Worm (Caenorhabditis elegans): ENCODE data around the gene ZK1098.12.

Gene ZK1098.12

ce11 chrIII:9565973-9566372 lies 21.1 kb downstream of the ZK1098.12 start, which contains the start of gene C48B4.11:
Gene C48B4.11, minus strand, starts transcription at chrIII:9566115.
- TF ChIP-seq nhr-237 (tag; optimal IDR thresholded peaks at IDR 0.05), result no peak
- TF ChIP-seq pha-4 (tag; optimal IDR thresholded peaks at IDR 0.05), result no peak

DNA sequence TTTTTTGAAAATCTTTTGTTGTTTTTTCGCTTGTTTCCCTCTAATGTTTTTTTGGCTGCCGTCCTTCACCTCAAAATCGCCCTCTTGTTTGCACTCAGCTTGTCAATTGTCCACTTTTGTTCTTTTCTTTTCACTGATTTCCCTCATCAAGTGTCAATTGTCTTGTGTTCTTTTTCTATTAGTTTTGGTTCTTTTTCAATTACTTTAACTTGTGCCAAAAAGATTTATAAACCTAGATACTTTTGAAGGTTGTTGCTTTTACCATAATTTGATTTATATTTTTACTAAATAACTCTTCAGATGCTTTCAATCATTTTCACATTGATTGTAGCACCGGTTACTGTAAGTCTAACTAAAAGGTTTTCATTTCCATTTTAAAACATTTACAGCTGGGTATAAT lies 23.5 kb downstream of the ZK1098.12 start, which contains the start of gene C48B4.13:
Gene C48B4.13 (plus strand): TSS at position 301 of the 400 bp plus-strand sequence.
- TF ChIP-seq sptf-1 (tag; optimal IDR thresholded peaks at IDR 0.05) (no peak), ces-1 (GFP tag; optimal IDR thresholded peaks at IDR 0.05) (no peak), zip-8 (tag; optimal IDR thresholded peaks at IDR 0.05) (no peak), bed-3 (GFP tag; optimal IDR thresholded peaks at IDR 0.05) (no peak), snpc-4 (tag; optimal IDR thresholded peaks at IDR 0.05) (no peak), unc-120 (tag; optimal IDR thresholded peaks at IDR 0.05; ENCODE audit: poor library complexity, severe bottlenecking) (no peak), drap-1 (GFP tag; optimal IDR thresholded peaks at IDR 0.05) (no peak), hlh-1 (tag; optimal IDR thresholded peaks at IDR 0.05) (no peak), nhr-76 (tag; optimal IDR thresholded peaks at IDR 0.05) (no peak), M03D4.4 (tag; optimal IDR thresholded peaks at IDR 0.05) (no peak), ztf-11 (tag; optimal IDR thresholded peaks at IDR 0.05) (no peak), mab-5 (tag; optimal IDR thresholded peaks at IDR 0.05) (no peak), nhr-237 (tag; optimal IDR thresholded peaks at IDR 0.05) (no peak), tbx-8 (GFP tag; optimal IDR thresholded peaks at IDR 0.05) (no peak), cnd-1 (tag; optimal IDR thresholded peaks at IDR 0.05) (no peak), nhr-12 (tag; optimal IDR thresholded peaks at IDR 0.05) (no peak), mls-2 (tag; optimal IDR thresholded peaks at IDR 0.05) (no peak)

ce11 chrIII:9570869-9571268 lies 25.9 kb downstream of the ZK1098.12 start:
- no peak for TF ChIP-seq M03D4.4 (tag; optimal IDR thresholded peaks at IDR 0.05)
- TF ChIP-seq blmp-1 (tag; optimal IDR thresholded peaks at IDR 0.05), result no peak
- no peak for TF ChIP-seq nhr-2 (tag; optimal IDR thresholded peaks at IDR 0.05)
- TF ChIP-seq lin-32 (GFP tag; optimal IDR thresholded peaks at IDR 0.05), result no peak
- TF ChIP-seq drap-1 (GFP tag; optimal IDR thresholded peaks at IDR 0.05), result no peak
- no peak for TF ChIP-seq ceh-83 (GFP tag; optimal IDR thresholded peaks at IDR 0.05)
- TF ChIP-seq nhr-76 (tag; optimal IDR thresholded peaks at IDR 0.05), result no peak
- no peak for TF ChIP-seq bed-3 (GFP tag; optimal IDR thresholded peaks at IDR 0.05)
- no peak for TF ChIP-seq ztf-11 (tag; optimal IDR thresholded peaks at IDR 0.05)
- no peak for TF ChIP-seq tbx-8 (GFP tag; optimal IDR thresholded peaks at IDR 0.05)
- TF ChIP-seq ham-2 (GFP tag; optimal IDR thresholded peaks at IDR 0.05), result no peak
- no peak for TF ChIP-seq cnd-1 (tag; optimal IDR thresholded peaks at IDR 0.05)
- no peak for TF ChIP-seq mls-2 (tag; optimal IDR thresholded peaks at IDR 0.05)
- TF ChIP-seq zip-8 (tag; optimal IDR thresholded peaks at IDR 0.05), result no peak

DNA sequence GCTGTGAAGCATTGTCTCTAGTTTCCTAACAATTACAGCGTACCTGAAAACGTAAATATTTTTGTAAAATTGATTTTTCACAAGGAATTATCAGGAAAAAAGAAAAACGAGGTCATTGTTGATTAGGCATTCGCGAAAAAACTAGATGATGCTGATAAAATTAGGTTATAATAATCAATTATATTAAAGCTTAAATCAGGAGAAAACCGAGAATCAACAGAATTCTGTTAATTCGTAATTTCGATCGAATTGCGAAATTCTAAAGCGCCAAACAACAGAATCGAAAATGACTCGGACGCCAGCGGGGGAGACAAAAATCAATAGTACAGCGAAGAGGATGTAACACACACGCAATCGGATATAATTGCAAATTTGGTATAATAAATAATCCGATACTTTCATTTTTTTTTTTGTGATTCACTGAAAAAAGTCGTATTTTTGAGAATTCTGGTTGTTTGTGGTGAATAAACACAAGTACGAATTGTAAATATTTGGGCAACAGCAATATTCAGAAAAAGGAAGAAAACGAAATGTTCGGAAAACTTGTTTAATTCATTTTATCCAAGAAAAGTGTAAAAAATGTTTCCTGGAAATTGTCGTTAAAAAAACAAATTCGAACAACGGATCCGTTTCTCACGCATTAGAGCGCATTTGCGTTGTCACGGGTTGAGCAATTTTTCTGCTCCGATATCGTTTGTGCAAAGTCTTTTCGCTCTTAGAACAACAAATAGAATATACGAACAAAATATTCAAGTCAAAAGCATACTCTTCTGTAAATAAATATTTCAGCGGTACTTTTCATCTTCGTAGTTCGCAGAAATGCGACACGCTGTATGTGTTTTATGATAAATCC lies 35.3 kb downstream of the ZK1098.12 start, which contains the start of gene ced-7:
Gene ced-7 (minus strand): TSS at position 51 of the 853 bp plus-strand sequence.
- TF ChIP-seq mep-1 (tag; optimal IDR thresholded peaks at IDR 0.05) (peak; percentile 35), ces-1 (GFP tag; optimal IDR thresholded peaks at IDR 0.05) (peak; percentile 11), ceh-83 (GFP tag; optimal IDR thresholded peaks at IDR 0.05) (no peak), lin-13 (tag; optimal IDR thresholded peaks at IDR 0.05) (no peak), nhr-12 (tag; optimal IDR thresholded peaks at IDR 0.05) (no peak)

DNA sequence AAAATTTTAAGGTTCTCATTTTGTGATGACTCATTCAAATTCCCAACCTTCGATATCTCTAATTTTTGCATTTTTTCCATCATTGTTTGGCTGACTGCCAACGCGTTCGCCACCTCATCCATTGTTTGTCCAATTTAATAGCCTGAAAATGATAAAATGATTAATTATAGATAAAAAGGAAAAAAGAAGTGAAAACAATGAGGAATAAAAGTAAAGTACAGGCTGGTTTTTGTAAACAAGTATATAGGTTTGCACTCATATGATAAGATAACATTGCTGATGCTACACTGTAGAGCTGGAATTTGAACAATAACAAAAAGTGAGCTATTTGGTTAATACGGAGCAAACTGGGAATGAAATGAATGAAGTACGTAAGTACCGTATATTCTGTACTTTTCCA lies 37.3 kb downstream of the ZK1098.12 start, which contains the start of gene C48B4.3:
Gene C48B4.3 (minus strand): TSS at position 149 of the 400 bp plus-strand sequence.
- no peak for TF ChIP-seq ceh-43 (GFP tag; optimal IDR thresholded peaks at IDR 0.05)

DNA sequence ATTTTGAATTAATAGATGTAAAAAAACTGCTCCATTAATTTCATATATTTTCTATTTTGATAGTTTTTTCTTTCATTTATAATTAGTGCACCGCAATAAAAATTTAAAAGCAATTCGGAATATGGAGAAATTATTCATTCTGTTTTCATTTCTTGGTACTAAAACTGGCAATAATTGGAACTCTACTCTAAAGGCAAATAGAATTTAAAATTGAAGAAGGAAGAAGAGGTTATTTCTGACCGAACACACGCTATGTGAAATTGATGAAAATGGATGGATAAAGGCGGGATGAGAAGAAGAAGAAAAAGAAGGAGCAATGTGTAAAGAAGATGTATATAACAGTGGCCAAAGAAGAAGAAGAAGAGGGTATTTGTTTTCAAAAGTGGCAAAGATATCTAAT lies 38.3 kb downstream of the ZK1098.12 start:
- TF ChIP-seq nhr-76 (tag; optimal IDR thresholded peaks at IDR 0.05) (no peak), ces-1 (GFP tag; optimal IDR thresholded peaks at IDR 0.05) (peak; percentile 89)

DNA sequence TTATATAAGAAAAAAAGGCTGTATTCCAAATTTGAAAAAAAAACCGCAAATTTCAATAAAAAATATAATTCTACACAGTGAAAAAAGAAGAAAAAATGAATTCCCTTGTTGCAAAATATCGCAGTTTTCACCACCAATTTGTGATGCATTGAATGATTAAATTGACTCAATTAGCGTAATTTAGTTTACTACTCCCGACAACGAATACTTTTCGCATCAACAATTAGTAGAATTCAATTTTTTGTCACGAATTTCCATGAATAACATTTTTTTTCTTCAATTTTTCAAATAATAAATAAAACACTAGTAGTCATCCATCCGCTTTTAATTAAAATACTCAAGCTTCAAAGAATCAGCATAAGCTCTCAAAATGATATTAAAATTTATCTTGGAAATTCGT lies 40.4 kb downstream of the ZK1098.12 start:
- peak; percentile 98 for TF ChIP-seq ces-1 (GFP tag; optimal IDR thresholded peaks at IDR 0.05)
- TF ChIP-seq snpc-4 (tag; optimal IDR thresholded peaks at IDR 0.05), result no peak

Measured in whole organism, mixed stage, embryonic.